Fruit fly (Drosophila melanogaster) whole organism, embryonic: ENCODE results near the gene abo.
A peak's percentile ranks its signal among the peaks of the same experiment; 100 is the strongest.

Source experiments
- Atf6 ChIP-seq: fragments of 200-800 bp; sonication (Bioruptor generic); IDR thresholded peaks from 2 replicates; pipeline ENCODE4 v1.3.6; 2022; ENCODE audit warnings: missing biosample characterization, missing genetic modification characterization
- Blimp-1 ChIP-seq: fragments of 200-800 bp; sonication (Bioruptor generic); optimal IDR thresholded peaks from 3 replicates; lab custom pipeline; 2018; ENCODE audit warnings: missing biosample characterization, missing genetic modification characterization, mild to moderate bottlenecking, moderate library complexity, missing genetic modification reagents
- BtbVII ChIP-seq: fragments of 200-800 bp; sonication (Bioruptor generic); optimal IDR thresholded peaks from 3 replicates; lab custom pipeline; 2017; ENCODE audit warnings: missing biosample characterization, mild to moderate bottlenecking, missing genetic modification characterization
- CG10209 ChIP-seq: fragments of 200-800 bp; sonication (Bioruptor generic); optimal IDR thresholded peaks from 3 replicates; lab custom pipeline; 2017; ENCODE audit warnings: missing biosample characterization, mild to moderate bottlenecking, missing genetic modification characterization, missing genetic modification reagents
- CG13287 ChIP-seq: fragments of 200-800 bp; sonication (Bioruptor generic); IDR thresholded peaks from 2 replicates; pipeline ENCODE4 v1.3.6; 2022; ENCODE audit warnings: missing biosample characterization, missing genetic modification characterization; ENCODE audit not compliant: partially characterized antibody
- CG16813 ChIP-seq: fragments of 200-800 bp; sonication (Bioruptor generic); IDR thresholded peaks from 3 replicates; pipeline ENCODE4 v1.3.6; 2022; ENCODE audit warnings: missing biosample characterization, missing genetic modification characterization; ENCODE audit not compliant: partially characterized antibody
- CG17328 ChIP-seq: fragments of 200-800 bp; sonication (Bioruptor generic); IDR thresholded peaks from 2 replicates; pipeline ENCODE4 v1.3.6; 2022; ENCODE audit warnings: missing biosample characterization, missing genetic modification characterization
- CG2120 ChIP-seq: fragments of 200-800 bp; sonication (Bioruptor generic); optimal IDR thresholded peaks from 3 replicates; lab custom pipeline; 2016; ENCODE audit warnings: missing biosample characterization, missing genetic modification characterization
- CG2202 ChIP-seq: fragments of 200-800 bp; sonication (Bioruptor generic); optimal IDR thresholded peaks from 2 replicates; lab custom pipeline; 2018; ENCODE audit warnings: missing biosample characterization, mild to moderate bottlenecking, missing genetic modification characterization
- CG3065 ChIP-seq: fragments of 200-800 bp; sonication (Bioruptor generic); optimal IDR thresholded peaks from 2 replicates; lab custom pipeline; 2016; ENCODE audit warnings: missing biosample characterization, missing genetic modification characterization
- CG3163 ChIP-seq: fragments of 200-800 bp; sonication (Bioruptor generic); optimal IDR thresholded peaks from 3 replicates; lab custom pipeline; 2016; ENCODE audit warnings: missing biosample characterization, missing genetic modification characterization
- CG34224 ChIP-seq: fragments of 200-800 bp; sonication (Bioruptor generic); IDR thresholded peaks from 3 replicates; pipeline ENCODE4 v1.3.6; 2022; ENCODE audit warnings: missing biosample characterization, missing genetic modification characterization; ENCODE audit not compliant: partially characterized antibody
- CG4360 ChIP-seq: fragments of 200-800 bp; sonication (Bioruptor generic); IDR thresholded peaks from 2 replicates; pipeline ENCODE4 v1.3.6; 2022; ENCODE audit warnings: missing biosample characterization, missing genetic modification characterization
- CG4424 ChIP-seq: fragments of 200-800 bp; sonication (Bioruptor generic); optimal IDR thresholded peaks from 3 replicates; lab custom pipeline; 2016; ENCODE audit warnings: missing biosample characterization, missing genetic modification characterization
- CG5180 ChIP-seq: fragments of 200-800 bp; sonication (Bioruptor generic); optimal IDR thresholded peaks from 3 replicates; lab custom pipeline; 2017; ENCODE audit warnings: missing biosample characterization, missing genetic modification characterization, mild to moderate bottlenecking, moderate library complexity, missing genetic modification reagents
- CG6254 ChIP-seq: fragments of 200-800 bp; sonication (Bioruptor generic); optimal IDR thresholded peaks from 3 replicates; lab custom pipeline; 2017; ENCODE audit warnings: mild to moderate bottlenecking, missing biosample characterization, missing genetic modification reagents, missing genetic modification characterization
- CG6689 ChIP-seq: fragments of 200-800 bp; sonication (Bioruptor generic); IDR thresholded peaks from 2 replicates; pipeline ENCODE4 v1.3.6; 2022; ENCODE audit warnings: missing biosample characterization, missing genetic modification characterization
- Dbx ChIP-seq: fragments of 200-800 bp; sonication (Bioruptor generic); IDR thresholded peaks from 3 replicates; pipeline ENCODE4 v1.3.6; 2022; ENCODE audit warnings: missing biosample characterization, missing genetic modification characterization
- Dp ChIP-seq: fragments of 200-800 bp; sonication (Bioruptor generic); optimal IDR thresholded peaks from 2 replicates; lab custom pipeline; 2018; ENCODE audit warnings: missing biosample characterization, mild to moderate bottlenecking, missing genetic modification characterization, moderate library complexity
- Hr78 ChIP-seq, 2 experiments: fragments of 200-800 bp in 1 of 2; fragments of >200 bp in 1 of 2; sonication (Bioruptor generic) in 1 of 2; optimal IDR thresholded peaks; 2 replicates each; lab custom pipeline; 2017 to 2019; ENCODE audit warnings: missing biosample characterization in 2 of 2, missing genetic modification characterization in 2 of 2, mild to moderate bottlenecking in 1 of 2, moderate library complexity in 1 of 2
- Nf-YA ChIP-seq: fragments of 200-800 bp; sonication (Bioruptor generic); IDR thresholded peaks from 2 replicates; pipeline ENCODE4 v1.3.6; 2022; ENCODE audit warnings: missing biosample characterization, missing genetic modification characterization
- Side ChIP-seq: fragments of 200-800 bp; sonication (Bioruptor generic); optimal IDR thresholded peaks from 2 replicates; lab custom pipeline; 2016; ENCODE audit warnings: missing biosample characterization, missing genetic modification characterization
- Tbp ChIP-seq: fragments of >200 bp; optimal IDR thresholded peaks from 2 replicates; lab custom pipeline; 2018; ENCODE audit warnings: missing biosample characterization, missing genetic modification characterization
- aop ChIP-seq: fragments of 200-800 bp; sonication (Bioruptor generic); IDR thresholded peaks from 2 replicates; pipeline ENCODE4 v1.3.6; 2022; ENCODE audit warnings: missing biosample characterization, missing genetic modification characterization
- bcd ChIP-seq: fragments of 200-800 bp; sonication (Bioruptor generic); optimal IDR thresholded peaks from 2 replicates; lab custom pipeline; 2017; ENCODE audit warnings: missing biosample characterization, mild to moderate bottlenecking, missing genetic modification characterization
- chm ChIP-seq: fragments of 200-800 bp; sonication (Bioruptor generic); IDR thresholded peaks from 2 replicates; pipeline ENCODE4 v1.3.6; 2022; ENCODE audit warnings: missing biosample characterization, missing genetic modification characterization
- ci ChIP-seq: fragments of 200-800 bp; sonication (Bioruptor generic); IDR thresholded peaks from 3 replicates; pipeline ENCODE4 v1.3.6; 2022; ENCODE audit warnings: missing biosample characterization, missing genetic modification characterization
- crc ChIP-seq: fragments of 200-800 bp; sonication (Bioruptor generic); optimal IDR thresholded peaks from 2 replicates; lab custom pipeline; 2016; ENCODE audit warnings: missing biosample characterization, missing genetic modification characterization
- dan ChIP-seq: fragments of 200-800 bp; sonication (Bioruptor generic); IDR thresholded peaks from 2 replicates; pipeline ENCODE4 v1.3.6; 2022; ENCODE audit warnings: missing biosample characterization, missing genetic modification characterization
- esg ChIP-seq: fragments of 200-800 bp; sonication (Bioruptor generic); conservative IDR thresholded peaks from 2 replicates; pipeline ENCODE4 v1.3.6; 2022; ENCODE audit warnings: missing biosample characterization, missing genetic modification characterization
- h ChIP-seq: fragments of >200 bp; optimal IDR thresholded peaks from 2 replicates; lab custom pipeline; 2017
- her ChIP-seq: fragments of 200-800 bp; sonication (Bioruptor generic); optimal IDR thresholded peaks from 2 replicates; lab custom pipeline; 2016; ENCODE audit warnings: missing biosample characterization, missing genetic modification characterization
- inv ChIP-seq: fragments of 200-800 bp; sonication (Bioruptor generic); IDR thresholded peaks from 2 replicates; pipeline ENCODE4 v1.3.6; 2022; ENCODE audit warnings: missing biosample characterization, missing genetic modification characterization; ENCODE audit not compliant: partially characterized antibody
- ken ChIP-seq: fragments of 200-800 bp; sonication (Bioruptor generic); IDR thresholded peaks from 3 replicates; pipeline ENCODE4 v1.3.6; 2022; ENCODE audit warnings: missing biosample characterization, missing genetic modification characterization
- klu ChIP-seq: fragments of 200-800 bp; sonication (Bioruptor generic); IDR thresholded peaks from 2 replicates; pipeline ENCODE4 v1.3.6; 2022; ENCODE audit warnings: missing biosample characterization, missing genetic modification characterization
- maf-S ChIP-seq: fragments of 200-800 bp; sonication (Bioruptor generic); optimal IDR thresholded peaks from 2 replicates; lab custom pipeline; 2016; ENCODE audit warnings: missing biosample characterization, missing genetic modification characterization
- oc ChIP-seq: fragments of 200-800 bp; sonication (Bioruptor generic); optimal IDR thresholded peaks from 2 replicates; lab custom pipeline; 2018; ENCODE audit warnings: missing biosample characterization, mild to moderate bottlenecking, missing genetic modification characterization, moderate library complexity
- odd ChIP-seq: fragments of 200-800 bp; sonication (Bioruptor generic); optimal IDR thresholded peaks from 2 replicates; lab custom pipeline; 2017; ENCODE audit warnings: missing biosample characterization, mild to moderate bottlenecking, missing genetic modification characterization
- peb ChIP-seq: fragments of 200-800 bp; sonication (Bioruptor generic); IDR thresholded peaks from 2 replicates; pipeline ENCODE4 v1.3.6; 2022; ENCODE audit warnings: missing biosample characterization, missing genetic modification characterization
- pum ChIP-seq: fragments of 200-800 bp; sonication (Bioruptor generic); optimal IDR thresholded peaks from 2 replicates; lab custom pipeline; 2016; ENCODE audit warnings: missing biosample characterization, missing genetic modification characterization
- row ChIP-seq: fragments of 200-800 bp; sonication (Bioruptor generic); IDR thresholded peaks from 3 replicates; pipeline ENCODE4 v1.3.6; 2022; ENCODE audit warnings: missing biosample characterization, missing genetic modification characterization
- run ChIP-seq: fragments of 200-800 bp; sonication (Bioruptor generic); optimal IDR thresholded peaks from 3 replicates; lab custom pipeline; 2018; ENCODE audit warnings: missing biosample characterization, mild to moderate bottlenecking, missing genetic modification characterization
- schlank ChIP-seq: fragments of 200-800 bp; sonication (Bioruptor generic); optimal IDR thresholded peaks from 2 replicates; lab custom pipeline; 2018; ENCODE audit warnings: missing biosample characterization, mild to moderate bottlenecking, missing genetic modification characterization
- shn ChIP-seq: fragments of 200-800 bp; sonication (Bioruptor generic); optimal IDR thresholded peaks from 3 replicates; lab custom pipeline; 2016; ENCODE audit warnings: missing biosample characterization, missing genetic modification characterization
- so ChIP-seq: fragments of 200-800 bp; sonication (Bioruptor generic); IDR thresholded peaks from 3 replicates; pipeline ENCODE4 v1.3.6; 2022; ENCODE audit warnings: missing biosample characterization, missing genetic modification characterization
- stc ChIP-seq: fragments of 200-800 bp; sonication (Bioruptor generic); IDR thresholded peaks from 2 replicates; pipeline ENCODE4 v1.3.6; 2022; ENCODE audit warnings: missing biosample characterization, missing genetic modification characterization
- sug ChIP-seq: fragments of 200-800 bp; optimal IDR thresholded peaks from 2 replicates; lab custom pipeline; 2019; ENCODE audit warnings: missing biosample characterization, mild to moderate bottlenecking, missing genetic modification characterization, moderate library complexity
- tgo ChIP-seq: fragments of 200-800 bp; sonication (Bioruptor generic); IDR thresholded peaks from 3 replicates; pipeline ENCODE4 v1.3.6; 2022; ENCODE audit warnings: missing biosample characterization, missing genetic modification characterization
- ttk ChIP-seq: fragments of 200-800 bp; sonication (Bioruptor generic); IDR thresholded peaks from 2 replicates; pipeline ENCODE4 v2.1.2; 2022; ENCODE audit warnings: missing biosample characterization, missing genetic modification characterization
- tx ChIP-seq: fragments of 200-800 bp; sonication (Bioruptor generic); optimal IDR thresholded peaks from 2 replicates; lab custom pipeline; 2016; ENCODE audit warnings: missing biosample characterization, missing genetic modification characterization

The abo gene

DNA sequence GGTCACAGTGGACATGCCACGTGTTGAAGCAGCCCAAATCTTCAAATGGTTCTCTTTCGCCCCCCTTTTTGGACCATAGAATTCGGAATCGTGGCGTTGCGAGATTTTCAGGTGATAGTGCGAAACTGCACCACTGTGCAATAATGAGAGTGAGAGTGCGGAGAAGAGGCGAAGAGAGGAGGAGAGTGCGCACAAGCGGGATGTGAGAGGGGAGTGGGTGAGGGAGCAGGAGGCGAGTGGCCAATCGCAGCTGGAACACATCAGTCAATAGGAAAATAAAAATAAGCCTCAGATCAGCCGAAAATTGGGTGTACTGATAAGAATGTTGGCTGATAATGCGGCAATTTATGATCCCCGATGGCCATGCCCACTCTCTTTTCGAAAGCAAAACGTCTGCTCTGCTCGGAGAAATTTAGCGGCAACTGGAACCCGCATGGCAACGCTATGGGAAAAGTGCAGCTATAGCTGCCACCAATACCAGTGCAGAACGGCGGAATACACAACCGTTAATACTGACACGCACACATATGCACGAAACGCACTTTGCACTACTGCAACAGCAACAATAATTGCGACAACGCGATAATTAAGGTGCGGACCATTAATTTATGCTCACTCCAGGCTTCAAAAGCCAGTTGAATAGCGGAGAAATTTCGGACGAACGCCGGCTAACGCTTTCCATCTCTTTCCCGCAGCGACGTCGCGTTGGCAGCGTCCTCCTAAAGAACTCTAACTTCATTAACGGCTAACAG lies 7.7 kb downstream of the abo start (continued):
- TF ChIP-seq CG16813 (GFP tag; lab: Robert Waterston, UW) (0 out of 3 replicates have a peak, but pooled peaks have one; percentile 13), stc (no peak), her (GFP tag; lab: Kevin White, UChicago) (peak; percentile 41), BtbVII (GFP tag; lab: Kevin White, UChicago) (no peak), CG17328 (GFP tag; lab: Robert Waterston, UW) (0 out of 2 replicates have a peak, but pooled peaks have one; percentile 32), dan (GFP tag; lab: Robert Waterston, UW) (no peak), so (GFP tag; lab: Robert Waterston, UW) (no peak), inv (GFP tag; lab: Robert Waterston, UW) (no peak), tgo (no peak), CG13287 (no peak), Atf6 (GFP tag; lab: Robert Waterston, UW) (no peak), chm (peak; percentile 62; the same call in 1 of the 2 replicates), Dp (GFP tag; lab: Kevin White, UChicago) (no peak), shn (no peak), row (GFP tag; lab: Robert Waterston, UW) (peak; percentile 77), CG6689 (no peak), crc (GFP tag; lab: Kevin White, UChicago) (no peak), klu (GFP tag; lab: Robert Waterston, UW) (no peak), sug (tag; lab: Kevin White, UChicago) (peak; percentile 15), CG6254 (GFP tag; lab: Kevin White, UChicago) (peak; percentile 1), CG10209 (GFP tag; lab: Kevin White, UChicago) (no peak), CG5180 (GFP tag; lab: Kevin White, UChicago) (no peak), schlank (tag; lab: Kevin White, UChicago) (no peak), h (no peak), tx (GFP tag; lab: Kevin White, UChicago) (peak; percentile 4), CG4360 (no peak), Tbp (GFP tag; lab: Kevin White, UChicago) (no peak), esg (GFP tag; lab: Robert Waterston, UW) (no peak), ttk (GFP tag; lab: Robert Waterston, UW) (no peak), run (tag; lab: Kevin White, UChicago) (no peak), Dbx (GFP tag; lab: Robert Waterston, UW) (no peak), bcd (GFP tag; lab: Kevin White, UChicago) (no peak), odd (no peak), peb (no peak), ken (0 out of 3 replicates have a peak, but pooled peaks have one; percentile 26), CG3065 (peak; percentile 19), aop (GFP tag; lab: Robert Waterston, UW) (no peak), ci (GFP tag; lab: Robert Waterston, UW) (0 out of 3 replicates have a peak, but pooled peaks have one; percentile 54), Hr78 (GFP tag; optimal IDR thresholded peaks at IDR 0.05; lab: Kevin White, UChicago) (peak in 1 of 2 experiments; percentile 89), pum (GFP tag; lab: Kevin White, UChicago) (no peak), oc (tag; lab: Kevin White, UChicago) (peak; percentile 52), CG4424 (GFP tag; lab: Kevin White, UChicago) (no peak), Blimp-1 (GFP tag; lab: Kevin White, UChicago) (peak; percentile 93), CG34224 (no peak), CG3163 (GFP tag; lab: Kevin White, UChicago) (no peak), Side (GFP tag; lab: Kevin White, UChicago) (peak; percentile 18), maf-S (GFP tag; lab: Kevin White, UChicago) (no peak), Nf-YA (GFP tag; lab: Robert Waterston, UW) (0 out of 2 replicates have a peak, but pooled peaks have one; percentile 13), CG2202 (tag; lab: Kevin White, UChicago) (no peak), CG2120 (GFP tag; lab: Kevin White, UChicago) (peak; percentile 8)
